Fruit fly (Drosophila melanogaster): Measurements from ENCODE around the gene bbg.
A peak's percentile ranks its signal among the peaks of the same experiment; 100 is the strongest.

bbg gene

dm6 chr3L:14562672-14563071 lies 26.6 kb upstream of the bbg start:
- TF ChIP-seq pad (GFP tag; optimal IDR thresholded peaks at IDR 0.05) (peak; percentile 23), toe (GFP tag; optimal IDR thresholded peaks at IDR 0.05) (no peak), kay (GFP tag; ENCODE audit: borderline replicate concordance) (peak; percentile 51)

dm6 chr3L:14560664-14561063 lies 24.6 kb upstream of the bbg start, which contains the start of gene Lk:
Gene Lk, minus strand, starts transcription at chr3L:14560764.
- TF ChIP-seq CG5204 (GFP tag; optimal IDR thresholded peaks at IDR 0.05) (no peak), cnc (optimal IDR thresholded peaks at IDR 0.05) (no peak), Mnt (GFP tag; optimal IDR thresholded peaks at IDR 0.05) (no peak), Hr96 (GFP tag; optimal IDR thresholded peaks at IDR 0.05) (no peak), kay (GFP tag; ENCODE audit: borderline replicate concordance) (no peak), toe (GFP tag; optimal IDR thresholded peaks at IDR 0.05) (no peak), CG11617 (GFP tag; optimal IDR thresholded peaks at IDR 0.05) (no peak)

- peak; percentile 82 for TF ChIP-seq kay (GFP tag; ENCODE audit: borderline replicate concordance)
- TF ChIP-seq CG7101 (tag; optimal IDR thresholded peaks at IDR 0.05), result no peak
- peak; percentile 36 for TF ChIP-seq bab1 (GFP tag; optimal IDR thresholded peaks at IDR 0.05)
Observed at dm6 chr3L:14559659-14560058, 23.6 kb upstream of the bbg start, which contains the start of gene CG34039. Gene CG34039, plus strand, starts transcription at chr3L:14560000.

dm6 chr3L:14558947-14559509 lies 23.0 kb upstream of the bbg start:
- TF ChIP-seq CG1620 (GFP tag; optimal IDR thresholded peaks at IDR 0.05) (no peak), Hr96 (GFP tag; optimal IDR thresholded peaks at IDR 0.05) (no peak), toe (GFP tag; optimal IDR thresholded peaks at IDR 0.05) (no peak), tj (GFP tag; optimal IDR thresholded peaks at IDR 0.05) (peak; percentile 64), cic (GFP tag; optimal IDR thresholded peaks at IDR 0.05) (peak; percentile 82), CG14711 (tag; optimal IDR thresholded peaks at IDR 0.05) (no peak), CG7101 (tag; optimal IDR thresholded peaks at IDR 0.05) (no peak), CG33017 (tag; optimal IDR thresholded peaks at IDR 0.05) (no peak), CG12768 (GFP tag; optimal IDR thresholded peaks at IDR 0.05) (no peak), ovo (GFP tag; optimal IDR thresholded peaks at IDR 0.05) (no peak), pad (GFP tag; optimal IDR thresholded peaks at IDR 0.05) (no peak), Crg-1 (GFP tag; optimal IDR thresholded peaks at IDR 0.05) (no peak), Clk (GFP tag; optimal IDR thresholded peaks at IDR 0.05) (no peak), CG11617 (GFP tag; optimal IDR thresholded peaks at IDR 0.05) (no peak), Mnt (GFP tag; optimal IDR thresholded peaks at IDR 0.05) (no peak), CG5204 (GFP tag; optimal IDR thresholded peaks at IDR 0.05) (no peak), kay (GFP tag; ENCODE audit: borderline replicate concordance) (peak; percentile 42), cnc (optimal IDR thresholded peaks at IDR 0.05) (no peak), CG7045 (GFP tag; optimal IDR thresholded peaks at IDR 0.05) (no peak), bab1 (GFP tag; optimal IDR thresholded peaks at IDR 0.05) (no peak)

dm6 chr3L:14558018-14558417 lies 21.9 kb upstream of the bbg start:
- TF ChIP-seq CG7045 (GFP tag; optimal IDR thresholded peaks at IDR 0.05) (no peak), CG33017 (tag; optimal IDR thresholded peaks at IDR 0.05) (no peak), kay (GFP tag; ENCODE audit: borderline replicate concordance) (no peak), Hr96 (GFP tag; optimal IDR thresholded peaks at IDR 0.05) (no peak), CG1620 (GFP tag; optimal IDR thresholded peaks at IDR 0.05) (no peak), CG14711 (tag; optimal IDR thresholded peaks at IDR 0.05) (no peak), tj (GFP tag; optimal IDR thresholded peaks at IDR 0.05) (no peak)

- TF ChIP-seq CG14711 (tag; optimal IDR thresholded peaks at IDR 0.05) (peak; percentile 38), Mnt (GFP tag; optimal IDR thresholded peaks at IDR 0.05) (no peak), CG7101 (tag; optimal IDR thresholded peaks at IDR 0.05) (peak; percentile 57), CG11617 (GFP tag; optimal IDR thresholded peaks at IDR 0.05) (no peak), ovo (GFP tag; optimal IDR thresholded peaks at IDR 0.05) (no peak), CG33017 (tag; optimal IDR thresholded peaks at IDR 0.05) (peak; percentile 77), kay (GFP tag; ENCODE audit: borderline replicate concordance) (peak; percentile 88), Hr96 (GFP tag; optimal IDR thresholded peaks at IDR 0.05) (no peak), cic (GFP tag; optimal IDR thresholded peaks at IDR 0.05) (peak; percentile 73)
Observed at dm6 chr3L:14556774-14557741, 21.0 kb upstream of the bbg start.

- TF ChIP-seq tj (GFP tag; optimal IDR thresholded peaks at IDR 0.05) (peak; percentile 23), cnc (optimal IDR thresholded peaks at IDR 0.05) (no peak)
Observed at dm6 chr3L:14556177-14556576, 20.1 kb upstream of the bbg start.
